Worm (Caenorhabditis elegans) whole organism, young adult: ENCODE data around the gene nlp-20.

Experiments
- B0019.2 ChIP-seq: fragments of 200-800 bp; sonication (Bioruptor generic); conservative IDR thresholded peaks from 2 replicates; pipeline ENCODE4 v1.3.6; 2022; ENCODE audit warnings: missing genetic modification reagents, missing genetic modification characterization, missing compliant biosample characterization
- F22D6.2 ChIP-seq: sonication (generic microtip); optimal IDR thresholded peaks from 2 replicates; lab custom pipeline; 2016; ENCODE audit warnings: mild to moderate bottlenecking, missing genetic modification characterization, missing compliant biosample characterization
- F39B2.1 ChIP-seq: fragments of 200-800 bp; sonication (Bioruptor generic); IDR thresholded peaks from 2 replicates; pipeline ENCODE4 v1.3.6; 2022; ENCODE audit warnings: missing genetic modification reagents, missing genetic modification characterization, missing compliant biosample characterization
- F57A8.1 ChIP-seq: fragments of 200-800 bp; sonication (Bioruptor generic); optimal IDR thresholded peaks from 2 replicates; lab custom pipeline; 2018; ENCODE audit warnings: mild to moderate bottlenecking, missing genetic modification characterization, moderate library complexity, missing compliant biosample characterization
- K11D2.4 ChIP-seq: fragments of 200-800 bp; sonication (Bioruptor generic); IDR thresholded peaks from 2 replicates; pipeline ENCODE4 v1.3.6; 2022; ENCODE audit warnings: missing genetic modification reagents, missing genetic modification characterization, missing compliant biosample characterization
- K12H6.12 ChIP-seq: fragments of 200-800 bp; sonication (Bioruptor generic); optimal IDR thresholded peaks from 2 replicates; lab custom pipeline; 2018; ENCODE audit warnings: mild to moderate bottlenecking, missing genetic modification characterization, missing compliant biosample characterization
- Y53G8AR.9 ChIP-seq: fragments of 200-800 bp; sonication (Bioruptor generic); conservative IDR thresholded peaks from 2 replicates; pipeline ENCODE4 v1.3.6; 2022; ENCODE audit warnings: missing genetic modification reagents, missing genetic modification characterization, missing compliant biosample characterization
- Y67H2A.10 ChIP-seq: fragments of 200-800 bp; sonication (Bioruptor generic); conservative IDR thresholded peaks from 2 replicates; pipeline ENCODE4 v1.3.6; 2022; ENCODE audit warnings: missing genetic modification reagents, missing genetic modification characterization, missing compliant biosample characterization
- Y95B8A.8 ChIP-seq: fragments of 200-800 bp; sonication (Bioruptor generic); IDR thresholded peaks from 2 replicates; pipeline ENCODE4 v1.3.6; 2022; ENCODE audit warnings: missing genetic modification reagents, missing genetic modification characterization, missing compliant biosample characterization
- athp-1 ChIP-seq: sonication (generic microtip); optimal IDR thresholded peaks from 2 replicates; lab custom pipeline; 2017; ENCODE audit warnings: mild to moderate bottlenecking, missing genetic modification characterization, missing compliant biosample characterization
- attf-6 ChIP-seq: fragments of 200-800 bp; sonication (Bioruptor generic); IDR thresholded peaks from 2 replicates; pipeline ENCODE4 v1.3.6; 2022; ENCODE audit warnings: missing genetic modification reagents, missing genetic modification characterization, missing compliant biosample characterization
- bed-1 ChIP-seq: fragments of 200-800 bp; sonication (Bioruptor generic); IDR thresholded peaks from 2 replicates; pipeline ENCODE4 v1.3.6; 2022; ENCODE audit warnings: missing genetic modification reagents, missing genetic modification characterization, missing compliant biosample characterization
- ccch-3 ChIP-seq: fragments of 200-800 bp; sonication (Bioruptor generic); optimal IDR thresholded peaks from 2 replicates; lab custom pipeline; 2018; ENCODE audit warnings: mild to moderate bottlenecking, missing genetic modification characterization, missing compliant biosample characterization
- ceh-27 ChIP-seq: fragments of 200-800 bp; sonication (Bioruptor generic); optimal IDR thresholded peaks from 2 replicates; lab custom pipeline; 2018; ENCODE audit warnings: mild to moderate bottlenecking, missing genetic modification characterization, moderate library complexity, missing compliant biosample characterization
- ceh-58 ChIP-seq: fragments of 200-800 bp; sonication (Bioruptor generic); IDR thresholded peaks from 2 replicates; pipeline ENCODE4 v1.3.6; 2022; ENCODE audit warnings: missing genetic modification characterization, missing compliant biosample characterization
- ceh-91 ChIP-seq: fragments of 200-800 bp; sonication (Bioruptor generic); IDR thresholded peaks from 2 replicates; pipeline ENCODE4 v1.3.6; 2022; ENCODE audit warnings: missing genetic modification reagents, missing genetic modification characterization, missing compliant biosample characterization
- egrh-3 ChIP-seq: fragments of 200-800 bp; sonication (Bioruptor generic); IDR thresholded peaks from 2 replicates; pipeline ENCODE4 v1.3.6; 2022; ENCODE audit warnings: missing genetic modification reagents, missing genetic modification characterization, missing compliant biosample characterization
- ekl-4 ChIP-seq: fragments of 200-800 bp; sonication (Bioruptor generic); IDR thresholded peaks from 2 replicates; pipeline ENCODE4 v1.3.6; 2022; ENCODE audit warnings: missing genetic modification reagents, missing genetic modification characterization, missing compliant biosample characterization
- fkh-3 ChIP-seq: sonication (generic microtip); optimal IDR thresholded peaks from 2 replicates; lab custom pipeline; 2016; ENCODE audit warnings: mild to moderate bottlenecking, missing genetic modification characterization, missing compliant biosample characterization
- him-1 ChIP-seq: sonication (generic microtip); optimal IDR thresholded peaks from 2 replicates; lab custom pipeline; 2016; ENCODE audit warnings: missing genotype, missing genetic modification reagents, missing genetic modification characterization, missing compliant biosample characterization
- hlh-26 ChIP-seq: fragments of 200-800 bp; sonication (Bioruptor generic); conservative IDR thresholded peaks from 2 replicates; pipeline ENCODE4 v1.3.6; 2022; ENCODE audit warnings: missing genetic modification reagents, missing genetic modification characterization, missing compliant biosample characterization
- hmg-1.2 ChIP-seq: fragments of 200-800 bp; sonication (Bioruptor generic); IDR thresholded peaks from 2 replicates; pipeline ENCODE4 v1.3.6; 2022; ENCODE audit warnings: missing genetic modification reagents, missing genetic modification characterization, missing compliant biosample characterization
- lir-1 ChIP-seq: fragments of 200-800 bp; sonication (Bioruptor generic); conservative IDR thresholded peaks from 2 replicates; pipeline ENCODE4 v1.3.6; 2022; ENCODE audit warnings: missing genetic modification reagents, missing genetic modification characterization, missing compliant biosample characterization
- lsl-1 ChIP-seq: fragments of 200-800 bp; sonication (Bioruptor generic); optimal IDR thresholded peaks from 2 replicates; lab custom pipeline; 2018; ENCODE audit warnings: mild to moderate bottlenecking, missing genetic modification characterization, moderate library complexity, missing compliant biosample characterization
- lsy-27 ChIP-seq: sonication (generic microtip); optimal IDR thresholded peaks from 2 replicates; lab custom pipeline; 2017; ENCODE audit warnings: missing genetic modification characterization, mild to moderate bottlenecking, missing compliant biosample characterization, antibody characterized with exemption, missing genotype, borderline replicate concordance; ENCODE audit not compliant: insufficient read depth
- madf-6 ChIP-seq: fragments of 200-800 bp; sonication (Bioruptor generic); IDR thresholded peaks from 2 replicates; pipeline ENCODE4 v1.3.6; 2022; ENCODE audit warnings: missing genetic modification reagents, missing genetic modification characterization, missing compliant biosample characterization
- mcd-1 ChIP-seq: fragments of 200-800 bp; sonication (Bioruptor generic); IDR thresholded peaks from 2 replicates; pipeline ENCODE4 v1.3.6; 2022; ENCODE audit warnings: missing genetic modification reagents, missing genetic modification characterization, missing compliant biosample characterization
- nfyb-1 ChIP-seq: fragments of 200-800 bp; sonication (Bioruptor generic); IDR thresholded peaks from 2 replicates; pipeline ENCODE4 v1.3.6; 2022; ENCODE audit warnings: missing genetic modification reagents, missing genetic modification characterization, missing compliant biosample characterization
- nhr-179 ChIP-seq: sonication (generic microtip); optimal IDR thresholded peaks from 2 replicates; lab custom pipeline; 2016; ENCODE audit warnings: mild to moderate bottlenecking, missing genetic modification characterization, missing compliant biosample characterization
- nhr-80 ChIP-seq: sonication (generic microtip); optimal IDR thresholded peaks from 2 replicates; lab custom pipeline; 2016; ENCODE audit warnings: missing genetic modification characterization, missing compliant biosample characterization
- pha-4 ChIP-seq: fragments of 150-350 bp; sonication (generic microtip); optimal IDR thresholded peaks from 2 replicates; lab custom pipeline; 2014; ENCODE audit warnings: missing biosample characterization, missing genetic modification reagents, missing genetic modification characterization
- rec-8 ChIP-seq, 2 experiments: sonication (generic microtip); optimal IDR thresholded peaks; 2 replicates each; lab custom pipeline; 2016; ENCODE audit warnings: mild to moderate bottlenecking in 2 of 2, missing genetic modification characterization in 2 of 2, missing genetic modification reagents in 2 of 2, missing genotype in 2 of 2, missing biosample characterization in 1 of 2, missing compliant biosample characterization in 1 of 2, moderate library complexity in 1 of 2
- repo-1 ChIP-seq: sonication (generic microtip); optimal IDR thresholded peaks from 2 replicates; lab custom pipeline; 2017; ENCODE audit warnings: mild to moderate bottlenecking, missing genetic modification characterization, missing compliant biosample characterization
- sptf-2 ChIP-seq: fragments of 200-800 bp; sonication (Bioruptor generic); optimal IDR thresholded peaks from 2 replicates; lab custom pipeline; 2018; ENCODE audit warnings: mild to moderate bottlenecking, missing genetic modification characterization, missing compliant biosample characterization
- tbx-9 ChIP-seq: sonication (generic microtip); optimal IDR thresholded peaks from 2 replicates; lab custom pipeline; 2016; ENCODE audit warnings: borderline replicate concordance, missing genetic modification characterization, inconsistent platforms, missing compliant biosample characterization
- unc-130 ChIP-seq: sonication (generic microtip); optimal IDR thresholded peaks from 2 replicates; lab custom pipeline; 2016; ENCODE audit warnings: missing genetic modification reagents, missing genetic modification characterization, missing compliant biosample characterization
- zfh-2 ChIP-seq: fragments of 200-800 bp; sonication (Bioruptor generic); conservative IDR thresholded peaks from 2 replicates; pipeline ENCODE4 v1.3.6; 2022; ENCODE audit warnings: missing genetic modification reagents, missing genetic modification characterization, missing compliant biosample characterization
- ztf-18 ChIP-seq: sonication (generic microtip); optimal IDR thresholded peaks from 2 replicates; lab custom pipeline; 2016; ENCODE audit warnings: missing genotype, mild to moderate bottlenecking, missing genetic modification characterization, missing compliant biosample characterization
- ztf-22 ChIP-seq: fragments of 200-800 bp; sonication (Bioruptor generic); optimal IDR thresholded peaks from 2 replicates; lab custom pipeline; 2018; ENCODE audit warnings: mild to moderate bottlenecking, missing genetic modification characterization, moderate library complexity, missing compliant biosample characterization

Gene nlp-20

DNA sequence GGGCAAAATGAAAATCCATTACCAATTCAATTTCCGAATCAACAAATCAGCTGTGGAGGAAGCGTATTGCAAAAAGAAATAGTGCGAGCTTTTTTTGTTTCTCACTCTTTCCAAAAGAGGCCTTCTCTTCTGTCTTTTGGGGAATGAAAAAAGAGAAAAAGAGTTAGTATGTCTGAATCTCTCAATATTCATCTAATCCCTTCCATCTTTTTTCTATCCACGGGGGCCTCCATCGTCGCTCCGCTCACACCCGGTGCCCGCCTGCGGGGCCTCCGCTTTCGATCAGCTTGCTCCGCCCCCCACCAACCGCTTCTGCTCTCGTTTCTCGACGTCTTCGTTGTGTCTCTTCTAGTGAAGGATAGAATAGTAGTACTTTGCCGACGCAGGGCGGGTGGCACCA lies 23.6 kb downstream of the nlp-20 start:
- no peak for TF ChIP-seq him-1
- TF ChIP-seq ceh-91 (GFP tag; lab: Robert Waterston, UW) = no peak
- TF ChIP-seq Y53G8AR.9 (GFP tag; lab: Robert Waterston, UW) = no peak
- no peak for TF ChIP-seq Y67H2A.10 (GFP tag; lab: Robert Waterston, UW)
- TF ChIP-seq ceh-58 (GFP tag; lab: Robert Waterston, UW) = no peak
- no peak for TF ChIP-seq madf-6 (GFP tag; lab: Robert Waterston, UW)
- no peak for TF ChIP-seq ccch-3 (GFP tag; lab: Kevin White, UChicago)
- TF ChIP-seq lsl-1 (GFP tag; lab: Kevin White, UChicago) = no peak
- TF ChIP-seq nhr-179 (tag; lab: Kevin White, UChicago) = no peak
- TF ChIP-seq athp-1 (tag; lab: Kevin White, UChicago) = no peak
- TF ChIP-seq F57A8.1 (GFP tag; lab: Kevin White, UChicago) = no peak
- TF ChIP-seq ceh-27 (GFP tag; lab: Kevin White, UChicago) = peak; percentile 24
- TF ChIP-seq sptf-2 (GFP tag; lab: Kevin White, UChicago) = no peak
- TF ChIP-seq mcd-1 (GFP tag; lab: Robert Waterston, UW) = peak; percentile 33; the same call in 1 of the 2 replicates
- peak; percentile 3 for TF ChIP-seq K12H6.12
- no peak for TF ChIP-seq lsy-27 (tag; lab: Kevin White, UChicago)
- no peak for TF ChIP-seq Y95B8A.8 (GFP tag; lab: Robert Waterston, UW)
- TF ChIP-seq F39B2.1 (GFP tag; lab: Robert Waterston, UW) = no peak
- TF ChIP-seq B0019.2 (GFP tag; lab: Robert Waterston, UW) = no peak
- no peak for TF ChIP-seq repo-1 (tag; lab: Kevin White, UChicago)
- no peak for TF ChIP-seq rec-8 (tag; optimal IDR thresholded peaks at IDR 0.05; lab: Kevin White, UChicago)
- TF ChIP-seq tbx-9 (tag; lab: Kevin White, UChicago) = no peak
- no peak for TF ChIP-seq nfyb-1
- TF ChIP-seq K11D2.4 (GFP tag; lab: Robert Waterston, UW) = 0 out of 2 replicates have a peak, but pooled peaks have one; percentile 13
- no peak for TF ChIP-seq ekl-4 (GFP tag; lab: Robert Waterston, UW)
- no peak for TF ChIP-seq hlh-26 (GFP tag; lab: Robert Waterston, UW)
- no peak for TF ChIP-seq lir-1 (GFP tag; lab: Robert Waterston, UW)
- no peak for TF ChIP-seq bed-1 (GFP tag; lab: Robert Waterston, UW)
- TF ChIP-seq ztf-22 (GFP tag; lab: Kevin White, UChicago) = no peak
- no peak for TF ChIP-seq pha-4 (tag; lab: Kevin White, UChicago)
- no peak for TF ChIP-seq attf-6 (GFP tag; lab: Robert Waterston, UW)
- TF ChIP-seq egrh-3 (GFP tag; lab: Robert Waterston, UW) = peak; percentile 76; the same call in 1 of the 2 replicates
- no peak for TF ChIP-seq unc-130 (GFP tag; lab: Kevin White, UChicago)
- TF ChIP-seq ztf-18 = no peak
- no peak for TF ChIP-seq nhr-80 (tag; lab: Kevin White, UChicago)
- TF ChIP-seq zfh-2 (GFP tag; lab: Robert Waterston, UW) = peak; percentile 95
- TF ChIP-seq fkh-3 (tag; lab: Kevin White, UChicago) = no peak
- TF ChIP-seq F22D6.2 (tag; lab: Kevin White, UChicago) = no peak
- peak; percentile 35; the same call in 1 of the 2 replicates for TF ChIP-seq hmg-1.2 (GFP tag; lab: Robert Waterston, UW)
- TF ChIP-seq, all 124 proteins: peak for 7
